Fruit fly (Drosophila melanogaster) whole organism, embryonic: ENCODE results near the gene synr.
A peak's percentile ranks its signal among the peaks of the same experiment; 100 is the strongest.

ENCODE experiments used
- Antp ChIP-seq: fragments of 200-800 bp; sonication (Bioruptor generic); optimal IDR thresholded peaks from 3 replicates; lab custom pipeline; 2016; ENCODE audit warnings: missing biosample characterization, missing genetic modification characterization
- Asciz ChIP-seq: fragments of 200-800 bp; sonication (Bioruptor generic); optimal IDR thresholded peaks from 2 replicates; lab custom pipeline; 2017; ENCODE audit warnings: missing biosample characterization, mild to moderate bottlenecking, missing genetic modification characterization, missing genetic modification reagents
- BtbVII ChIP-seq: fragments of 200-800 bp; sonication (Bioruptor generic); optimal IDR thresholded peaks from 3 replicates; lab custom pipeline; 2017; ENCODE audit warnings: missing biosample characterization, mild to moderate bottlenecking, missing genetic modification characterization
- CG10431 ChIP-seq: fragments of 200-800 bp; sonication (Bioruptor generic); optimal IDR thresholded peaks from 3 replicates; lab custom pipeline; 2018; ENCODE audit warnings: missing biosample characterization, mild to moderate bottlenecking, missing genetic modification characterization
- CG10462 ChIP-seq: fragments of 200-800 bp; sonication (Bioruptor generic); optimal IDR thresholded peaks from 2 replicates; lab custom pipeline; 2016; ENCODE audit warnings: missing biosample characterization, missing genetic modification characterization
- CG10959 ChIP-seq: fragments of 200-800 bp; sonication (Bioruptor generic); IDR thresholded peaks from 2 replicates; pipeline ENCODE4 v1.3.6; 2022; ENCODE audit warnings: missing biosample characterization, missing genetic modification characterization
- CG11456 ChIP-seq: fragments of 200-800 bp; sonication (Bioruptor generic); IDR thresholded peaks from 3 replicates; pipeline ENCODE4 v1.3.6; 2022; ENCODE audit warnings: missing biosample characterization, missing genetic modification characterization
- CG11560 ChIP-seq: fragments of 200-800 bp; sonication (Bioruptor generic); IDR thresholded peaks from 3 replicates; pipeline ENCODE4 v1.3.6; 2022; ENCODE audit warnings: missing biosample characterization, missing genetic modification characterization
- CG11695 ChIP-seq: fragments of 200-800 bp; sonication (Bioruptor generic); IDR thresholded peaks from 3 replicates; pipeline ENCODE4 v1.3.6; 2022; ENCODE audit warnings: missing biosample characterization, missing genetic modification characterization
- CG1832 ChIP-seq: fragments of 200-800 bp; sonication (Bioruptor generic); optimal IDR thresholded peaks from 2 replicates; lab custom pipeline; 2017; ENCODE audit warnings: missing biosample characterization, mild to moderate bottlenecking, missing genetic modification characterization, inconsistent platforms
- CG18619 ChIP-seq: fragments of 200-800 bp; sonication (Bioruptor generic); optimal IDR thresholded peaks from 3 replicates; lab custom pipeline; 2017; ENCODE audit warnings: missing biosample characterization, mild to moderate bottlenecking, missing genetic modification characterization
- CG2889 ChIP-seq: fragments of 200-800 bp; sonication (Bioruptor generic); IDR thresholded peaks from 3 replicates; pipeline ENCODE4 v1.3.6; 2022; ENCODE audit warnings: missing biosample characterization, missing genetic modification characterization
- CG30020 ChIP-seq: fragments of 200-800 bp; optimal IDR thresholded peaks from 2 replicates; lab custom pipeline; 2019; ENCODE audit warnings: missing biosample characterization, mild to moderate bottlenecking, missing genetic modification characterization, moderate library complexity
- CG32532 ChIP-seq: fragments of 200-800 bp; sonication (Bioruptor generic); IDR thresholded peaks from 2 replicates; pipeline ENCODE4 v1.3.6; 2022; ENCODE audit warnings: missing biosample characterization, missing genetic modification characterization
- CG4282 ChIP-seq: fragments of 200-800 bp; sonication (Bioruptor generic); optimal IDR thresholded peaks from 2 replicates; lab custom pipeline; 2016; ENCODE audit warnings: missing biosample characterization, missing genetic modification characterization
- CG4707 ChIP-seq: fragments of 200-800 bp; sonication (Bioruptor generic); optimal IDR thresholded peaks from 2 replicates; lab custom pipeline; 2018; ENCODE audit warnings: missing biosample characterization, mild to moderate bottlenecking, missing genetic modification characterization, moderate library complexity
- CG6272 ChIP-seq: fragments of 200-800 bp; sonication (Bioruptor generic); IDR thresholded peaks from 2 replicates; pipeline ENCODE4 v1.3.6; 2022; ENCODE audit warnings: missing biosample characterization, missing genetic modification characterization
- CG6654 ChIP-seq: fragments of 200-800 bp; sonication (Bioruptor generic); optimal IDR thresholded peaks from 2 replicates; lab custom pipeline; 2017; ENCODE audit warnings: missing biosample characterization, mild to moderate bottlenecking, missing genetic modification characterization
- CG7839 ChIP-seq: fragments of 200-800 bp; sonication (Bioruptor generic); optimal IDR thresholded peaks from 3 replicates; lab custom pipeline; 2018; ENCODE audit warnings: missing biosample characterization, mild to moderate bottlenecking, missing genetic modification characterization, moderate library complexity
- Chrac-16 ChIP-seq: fragments of 200-800 bp; sonication (Bioruptor generic); optimal IDR thresholded peaks from 3 replicates; lab custom pipeline; 2016; ENCODE audit warnings: missing biosample characterization, missing genetic modification characterization
- E2f1 ChIP-seq: fragments of 200-800 bp; sonication (Bioruptor generic); IDR thresholded peaks from 2 replicates; pipeline ENCODE4 v1.3.6; 2022; ENCODE audit warnings: missing biosample characterization, missing genetic modification characterization
- E2f2 ChIP-seq: fragments of 200-800 bp; sonication (Bioruptor generic); IDR thresholded peaks from 2 replicates; pipeline ENCODE4 v1.3.6; 2022; ENCODE audit warnings: missing biosample characterization, missing genetic modification characterization
- Fer1 ChIP-seq: fragments of 200-800 bp; sonication (Bioruptor generic); optimal IDR thresholded peaks from 2 replicates; lab custom pipeline; 2017; ENCODE audit warnings: missing biosample characterization, mild to moderate bottlenecking, missing genetic modification characterization
- H15 ChIP-seq: fragments of 200-800 bp; sonication (Bioruptor generic); IDR thresholded peaks from 3 replicates; pipeline ENCODE4 v1.3.6; 2022; ENCODE audit warnings: missing biosample characterization, missing genetic modification characterization
- HmgD ChIP-seq: fragments of 200-800 bp; sonication (Bioruptor generic); optimal IDR thresholded peaks from 3 replicates; lab custom pipeline; 2016; ENCODE audit warnings: missing biosample characterization, missing genetic modification characterization
- HmgZ ChIP-seq: fragments of 200-800 bp; sonication (Bioruptor generic); optimal IDR thresholded peaks from 2 replicates; lab custom pipeline; 2018; ENCODE audit warnings: missing biosample characterization, mild to moderate bottlenecking, missing genetic modification characterization
- Jarid2 ChIP-seq: fragments of 200-800 bp; sonication (Bioruptor generic); optimal IDR thresholded peaks from 3 replicates; lab custom pipeline; 2017; ENCODE audit warnings: mild to moderate bottlenecking, missing biosample characterization, missing genetic modification reagents, missing genetic modification characterization
- Opbp ChIP-seq: fragments of 200-800 bp; sonication (Bioruptor generic); IDR thresholded peaks from 3 replicates; pipeline ENCODE4 v1.3.6; 2022; ENCODE audit warnings: missing biosample characterization, missing genetic modification characterization; ENCODE audit not compliant: partially characterized antibody
- Six4 ChIP-seq: fragments of 200-800 bp; sonication (Bioruptor generic); optimal IDR thresholded peaks from 2 replicates; lab custom pipeline; 2016; ENCODE audit warnings: missing biosample characterization, missing genetic modification characterization
- Sox102F ChIP-seq: fragments of 200-800 bp; sonication (Bioruptor generic); optimal IDR thresholded peaks from 2 replicates; lab custom pipeline; 2018; ENCODE audit warnings: missing biosample characterization, mild to moderate bottlenecking, missing genetic modification characterization, moderate library complexity
- ap ChIP-seq: fragments of 200-800 bp; sonication (Bioruptor generic); IDR thresholded peaks from 2 replicates; pipeline ENCODE4 v1.3.6; 2022; ENCODE audit warnings: missing biosample characterization, missing genetic modification characterization
- ase ChIP-seq: fragments of 200-800 bp; sonication (Bioruptor generic); IDR thresholded peaks from 3 replicates; pipeline ENCODE4 v1.3.6; 2022; ENCODE audit warnings: missing biosample characterization, missing genetic modification characterization
- az2 ChIP-seq: fragments of 200-800 bp; sonication (Bioruptor generic); optimal IDR thresholded peaks from 3 replicates; lab custom pipeline; 2016; ENCODE audit warnings: missing biosample characterization, missing genetic modification characterization
- chif ChIP-seq, 2 experiments: fragments of 200-800 bp; sonication (Bioruptor generic); optimal IDR thresholded peaks; 3 replicates each; lab custom pipeline; 2016; ENCODE audit warnings: missing biosample characterization in 2 of 2, missing genetic modification characterization in 2 of 2
- disco-r ChIP-seq: fragments of 200-800 bp; sonication (Bioruptor generic); optimal IDR thresholded peaks from 2 replicates; lab custom pipeline; 2016; ENCODE audit warnings: missing biosample characterization, missing genetic modification characterization
- dysf ChIP-seq: fragments of 200-800 bp; sonication (Bioruptor generic); IDR thresholded peaks from 3 replicates; pipeline ENCODE4 v1.3.6; 2022; ENCODE audit warnings: missing biosample characterization, missing genetic modification characterization
- ewg ChIP-seq: fragments of 200-800 bp; sonication (Bioruptor generic); optimal IDR thresholded peaks from 3 replicates; lab custom pipeline; 2017; ENCODE audit warnings: mild to moderate bottlenecking, missing biosample characterization, missing genetic modification reagents, missing genetic modification characterization
- eyg ChIP-seq: fragments of 200-800 bp; sonication (Bioruptor generic); optimal IDR thresholded peaks from 3 replicates; lab custom pipeline; 2016; ENCODE audit warnings: missing biosample characterization, missing genetic modification characterization
- gce ChIP-seq: fragments of 200-800 bp; sonication (Bioruptor generic); IDR thresholded peaks from 3 replicates; pipeline ENCODE4 v1.3.6; 2022; ENCODE audit warnings: missing biosample characterization, missing genetic modification characterization
- gcm2 ChIP-seq: fragments of 200-800 bp; sonication (Bioruptor generic); optimal IDR thresholded peaks from 2 replicates; lab custom pipeline; 2016; ENCODE audit warnings: missing biosample characterization, missing genetic modification characterization
- ken ChIP-seq: fragments of 200-800 bp; sonication (Bioruptor generic); IDR thresholded peaks from 3 replicates; pipeline ENCODE4 v1.3.6; 2022; ENCODE audit warnings: missing biosample characterization, missing genetic modification characterization
- klu ChIP-seq: fragments of 200-800 bp; sonication (Bioruptor generic); IDR thresholded peaks from 2 replicates; pipeline ENCODE4 v1.3.6; 2022; ENCODE audit warnings: missing biosample characterization, missing genetic modification characterization
- otp ChIP-seq: fragments of 200-800 bp; sonication (Bioruptor generic); IDR thresholded peaks from 3 replicates; pipeline ENCODE4, ENCODE4 v1.3.6; 2022; ENCODE audit warnings: missing biosample characterization, missing genetic modification characterization
- pho ChIP-seq: fragments of 200-800 bp; sonication (Bioruptor generic); optimal IDR thresholded peaks from 2 replicates; lab custom pipeline; 2016; ENCODE audit warnings: missing biosample characterization, missing genetic modification characterization
- rib ChIP-seq: fragments of 200-800 bp; sonication (Bioruptor generic); IDR thresholded peaks from 2 replicates; pipeline ENCODE4 v1.3.6; 2022; ENCODE audit warnings: missing biosample characterization, missing genetic modification characterization
- row ChIP-seq: fragments of 200-800 bp; sonication (Bioruptor generic); IDR thresholded peaks from 3 replicates; pipeline ENCODE4 v1.3.6; 2022; ENCODE audit warnings: missing biosample characterization, missing genetic modification characterization
- sens-2 ChIP-seq: fragments of 200-800 bp; sonication (Bioruptor generic); IDR thresholded peaks from 2 replicates; pipeline ENCODE4 v1.3.6; 2022; ENCODE audit warnings: missing biosample characterization, missing genetic modification characterization
- shn ChIP-seq: fragments of 200-800 bp; sonication (Bioruptor generic); optimal IDR thresholded peaks from 3 replicates; lab custom pipeline; 2016; ENCODE audit warnings: missing biosample characterization, missing genetic modification characterization
- sr ChIP-seq: fragments of 200-800 bp; sonication (Bioruptor generic); IDR thresholded peaks from 3 replicates; pipeline ENCODE4 v1.3.6; 2022; ENCODE audit warnings: missing biosample characterization, missing genetic modification characterization
- stc ChIP-seq: fragments of 200-800 bp; sonication (Bioruptor generic); IDR thresholded peaks from 2 replicates; pipeline ENCODE4 v1.3.6; 2022; ENCODE audit warnings: missing biosample characterization, missing genetic modification characterization
- tx ChIP-seq: fragments of 200-800 bp; sonication (Bioruptor generic); optimal IDR thresholded peaks from 2 replicates; lab custom pipeline; 2016; ENCODE audit warnings: missing biosample characterization, missing genetic modification characterization

synr gene

DNA sequence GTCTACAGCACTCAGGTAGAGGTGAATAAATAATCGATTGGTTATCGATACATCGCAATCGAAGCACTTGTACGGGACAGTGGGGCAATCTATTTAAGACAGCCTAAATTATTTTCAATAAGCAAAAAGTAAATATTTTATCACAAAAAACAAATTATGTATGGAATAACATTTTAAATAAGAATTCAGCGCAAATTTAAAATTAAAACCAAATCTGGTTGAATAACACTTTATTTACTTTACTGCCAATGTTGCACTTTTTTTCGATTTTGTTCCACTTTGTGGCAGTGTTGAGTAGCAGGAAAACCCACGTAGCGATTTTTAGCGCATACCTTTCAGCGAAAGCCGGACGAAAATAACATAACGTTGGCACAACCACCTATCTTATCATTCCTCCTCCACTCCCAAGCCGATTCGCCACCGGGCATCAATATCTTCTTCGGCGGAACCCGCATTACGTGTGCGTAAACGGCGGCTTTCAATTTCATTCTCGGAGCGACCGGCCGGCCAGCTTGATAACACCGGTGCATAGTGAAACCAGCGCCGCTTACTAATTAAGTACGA, 34.5 kb downstream of the synr start, which contains the start of the genes Gmd and CG3792 (continued):
- TF ChIP-seq Sox102F (GFP tag; lab: Kevin White, UChicago): peak; percentile 94
- TF ChIP-seq CG6654 (GFP tag; lab: Kevin White, UChicago): peak; percentile 81
- TF ChIP-seq ken: peak; percentile 95
- TF ChIP-seq E2f2 (GFP tag; lab: Robert Waterston, UW): peak; percentile 81
- peak; percentile 97 for TF ChIP-seq CG32532
- peak; percentile 89 for TF ChIP-seq ewg
- TF ChIP-seq Fer1 (GFP tag; lab: Kevin White, UChicago): peak; percentile 96
- TF ChIP-seq az2 (GFP tag; lab: Kevin White, UChicago): peak; percentile 95
- peak; percentile 99 for TF ChIP-seq row (GFP tag; lab: Robert Waterston, UW)
- peak; percentile 61; the same call in 1 of the 3 replicates for TF ChIP-seq sr
- TF ChIP-seq Six4 (GFP tag; lab: Kevin White, UChicago): peak; percentile 92
- peak; percentile 90 for TF ChIP-seq gcm2 (GFP tag; lab: Kevin White, UChicago)
- TF ChIP-seq CG11695 (GFP tag; lab: Robert Waterston, UW): peak; percentile 96
- TF ChIP-seq Chrac-16: peak; percentile 91
- peak; percentile 89 for TF ChIP-seq otp
- TF ChIP-seq gce: peak; percentile 85; the same call in 2 of the 3 replicates
- peak; percentile 96 for TF ChIP-seq rib (GFP tag; lab: Robert Waterston, UW)
- TF ChIP-seq ase: peak; percentile 94
- peak; percentile 92 for TF ChIP-seq CG11560 (tag; lab: Robert Waterston, UW)
- TF ChIP-seq CG4282 (GFP tag; lab: Kevin White, UChicago): peak; percentile 96
- TF ChIP-seq chif (GFP tag; optimal IDR thresholded peaks at IDR 0.05; lab: Kevin White, UChicago): peak; percentile 85 to 96
- TF ChIP-seq CG11456: peak; percentile 96
- TF ChIP-seq CG18619 (GFP tag; lab: Kevin White, UChicago): peak; percentile 93
- no peak for TF ChIP-seq Asciz (GFP tag; lab: Kevin White, UChicago)
- TF ChIP-seq CG30020: peak; percentile 81
- TF ChIP-seq shn: peak; percentile 92
- peak; percentile 95 for TF ChIP-seq ap (GFP tag; lab: Robert Waterston, UW)
- TF ChIP-seq eyg (GFP tag; lab: Kevin White, UChicago): peak; percentile 67
- TF ChIP-seq CG7839 (tag; lab: Kevin White, UChicago): peak; percentile 96
- TF ChIP-seq disco-r (GFP tag; lab: Kevin White, UChicago): peak; percentile 85
- TF ChIP-seq H15: peak; percentile 95
- peak; percentile 92 for TF ChIP-seq CG2889
- TF ChIP-seq Jarid2: no peak
- TF ChIP-seq HmgZ (tag; lab: Kevin White, UChicago): peak; percentile 96
- TF ChIP-seq tx: peak; percentile 94
- TF ChIP-seq CG10959 (GFP tag; lab: Robert Waterston, UW): peak; percentile 95
- TF ChIP-seq stc (GFP tag; lab: Robert Waterston, UW): peak; percentile 95
- peak; percentile 95 for TF ChIP-seq Antp (GFP tag; lab: Kevin White, UChicago)
- TF ChIP-seq pho (GFP tag; lab: Kevin White, UChicago): peak; percentile 96
- TF ChIP-seq CG10462 (GFP tag; lab: Kevin White, UChicago): peak; percentile 91
- TF ChIP-seq CG6272 (GFP tag; lab: Robert Waterston, UW): peak; percentile 96
- TF ChIP-seq Opbp (GFP tag; lab: Robert Waterston, UW): peak; percentile 53; the same call in 2 of the 3 replicates
- no peak for TF ChIP-seq CG1832
- TF ChIP-seq sens-2: peak; percentile 84; the same call in 1 of the 2 replicates
- peak; percentile 95 for TF ChIP-seq CG4707 (GFP tag; lab: Kevin White, UChicago)
- peak; percentile 97 for TF ChIP-seq dysf (GFP tag; lab: Robert Waterston, UW)
- peak; percentile 82 for TF ChIP-seq CG10431 (GFP tag; lab: Kevin White, UChicago)
- TF ChIP-seq E2f1 (GFP tag; lab: Robert Waterston, UW): peak; percentile 96
- TF ChIP-seq klu (GFP tag; lab: Robert Waterston, UW): peak; percentile 95
- TF ChIP-seq HmgD (GFP tag; lab: Kevin White, UChicago): peak; percentile 87
- peak; percentile 95 for TF ChIP-seq BtbVII (GFP tag; lab: Kevin White, UChicago)
